Fruit fly (Drosophila melanogaster) whole organism, embryonic: Measurements from ENCODE around the gene CG5326.

Experiments
- Abd-B ChIP-seq: fragments of 200-800 bp; sonication (Bioruptor generic); optimal IDR thresholded peaks from 2 replicates; lab custom pipeline; 2018; ENCODE audit warnings: missing biosample characterization, mild to moderate bottlenecking, missing genetic modification characterization, moderate library complexity
- Adf1 ChIP-seq: fragments of 200-800 bp; sonication (Bioruptor generic); IDR thresholded peaks from 2 replicates; pipeline ENCODE4 v1.3.6; 2022; ENCODE audit warnings: missing biosample characterization, missing genetic modification characterization
- Atf6 ChIP-seq: fragments of 200-800 bp; sonication (Bioruptor generic); IDR thresholded peaks from 2 replicates; pipeline ENCODE4 v1.3.6; 2022; ENCODE audit warnings: missing biosample characterization, missing genetic modification characterization
- C15 ChIP-seq: fragments of 200-800 bp; sonication (Bioruptor generic); IDR thresholded peaks from 3 replicates; pipeline ENCODE4 v1.3.6; 2022; ENCODE audit warnings: missing biosample characterization, missing genetic modification characterization
- CG10267 ChIP-seq: fragments of 200-800 bp; sonication (Bioruptor generic); optimal IDR thresholded peaks from 2 replicates; lab custom pipeline; 2018; ENCODE audit warnings: missing biosample characterization, mild to moderate bottlenecking, missing genetic modification characterization, moderate library complexity
- CG11398 ChIP-seq: fragments of 200-800 bp; sonication (Bioruptor generic); optimal IDR thresholded peaks from 2 replicates; lab custom pipeline; 2016; ENCODE audit warnings: missing biosample characterization, missing genetic modification characterization
- CG11560 ChIP-seq: fragments of 200-800 bp; sonication (Bioruptor generic); IDR thresholded peaks from 3 replicates; pipeline ENCODE4 v1.3.6; 2022; ENCODE audit warnings: missing biosample characterization, missing genetic modification characterization
- CG13287 ChIP-seq: fragments of 200-800 bp; sonication (Bioruptor generic); IDR thresholded peaks from 2 replicates; pipeline ENCODE4 v1.3.6; 2022; ENCODE audit warnings: missing biosample characterization, missing genetic modification characterization; ENCODE audit not compliant: partially characterized antibody
- CG16779 ChIP-seq: fragments of 200-800 bp; sonication (Bioruptor generic); IDR thresholded peaks from 2 replicates; pipeline ENCODE4 v1.3.6; 2022; ENCODE audit warnings: missing biosample characterization, missing genetic modification characterization
- CG17612 ChIP-seq: fragments of 200-800 bp; sonication (Bioruptor generic); IDR thresholded peaks from 2 replicates; pipeline ENCODE4 v1.3.6; 2022; ENCODE audit warnings: missing biosample characterization, missing genetic modification characterization
- CG17912 ChIP-seq: fragments of 200-800 bp; sonication (Bioruptor generic); optimal IDR thresholded peaks from 2 replicates; lab custom pipeline; 2018; ENCODE audit warnings: missing biosample characterization, mild to moderate bottlenecking, missing genetic modification characterization
- CG18599 ChIP-seq: fragments of 200-800 bp; sonication (Bioruptor generic); optimal IDR thresholded peaks from 3 replicates; lab custom pipeline; 2017; ENCODE audit warnings: missing biosample characterization, missing genetic modification characterization, mild to moderate bottlenecking, moderate library complexity, missing genetic modification reagents
- CG34422 ChIP-seq: fragments of 200-800 bp; sonication (Bioruptor generic); IDR thresholded peaks from 3 replicates; pipeline ENCODE4 v1.3.6; 2022; ENCODE audit warnings: missing biosample characterization, missing genetic modification characterization
- CG4282 ChIP-seq: fragments of 200-800 bp; sonication (Bioruptor generic); optimal IDR thresholded peaks from 2 replicates; lab custom pipeline; 2016; ENCODE audit warnings: missing biosample characterization, missing genetic modification characterization
- CG6765 ChIP-seq: fragments of 200-800 bp; sonication (Bioruptor generic); optimal IDR thresholded peaks from 3 replicates; lab custom pipeline; 2017; ENCODE audit warnings: missing biosample characterization, mild to moderate bottlenecking, missing genetic modification characterization
- CG6813 ChIP-seq: fragments of 200-800 bp; sonication (Bioruptor generic); optimal IDR thresholded peaks from 2 replicates; lab custom pipeline; 2017; ENCODE audit warnings: missing biosample characterization, missing genetic modification characterization, mild to moderate bottlenecking, moderate library complexity, missing genetic modification reagents
- CG9932 ChIP-seq: fragments of 200-800 bp; sonication (Bioruptor generic); IDR thresholded peaks from 2 replicates; pipeline ENCODE4 v1.3.6; 2022; ENCODE audit warnings: missing biosample characterization, missing genetic modification characterization
- Deaf1 ChIP-seq: fragments of 200-800 bp; optimal IDR thresholded peaks from 3 replicates; lab custom pipeline; 2019; ENCODE audit warnings: missing biosample characterization, mild to moderate bottlenecking, missing genetic modification characterization, moderate library complexity
- Ets97D ChIP-seq: fragments of 200-800 bp; sonication (Bioruptor generic); optimal IDR thresholded peaks from 3 replicates; lab custom pipeline; 2016; ENCODE audit warnings: missing biosample characterization, missing genetic modification characterization
- H15 ChIP-seq: fragments of 200-800 bp; sonication (Bioruptor generic); IDR thresholded peaks from 3 replicates; pipeline ENCODE4 v1.3.6; 2022; ENCODE audit warnings: missing biosample characterization, missing genetic modification characterization
- HmgD ChIP-seq: fragments of 200-800 bp; sonication (Bioruptor generic); optimal IDR thresholded peaks from 3 replicates; lab custom pipeline; 2016; ENCODE audit warnings: missing biosample characterization, missing genetic modification characterization
- Mes4 ChIP-seq: fragments of 200-800 bp; sonication (Bioruptor generic); optimal IDR thresholded peaks from 2 replicates; lab custom pipeline; 2016; ENCODE audit warnings: missing biosample characterization, missing genetic modification characterization
- Sry-β ChIP-seq: fragments of 200-800 bp; sonication (Bioruptor generic); optimal IDR thresholded peaks from 2 replicates; lab custom pipeline; 2018; ENCODE audit warnings: missing biosample characterization, mild to moderate bottlenecking, missing genetic modification characterization, moderate library complexity
- Trl ChIP-seq, 3 experiments: fragments of >200 bp in 2 of 3; fragments of 200-800 bp in 1 of 3; sonication (Bioruptor generic) in 1 of 3; optimal IDR thresholded peaks; 2 replicates in 1 of 3; 3 replicates in 2 of 3; lab custom pipeline; 2016 to 2017; ENCODE audit warnings: missing biosample characterization in 1 of 3, missing genetic modification characterization in 1 of 3
- Xrp1 ChIP-seq: fragments of 200-800 bp; sonication (Bioruptor generic); IDR thresholded peaks from 2 replicates; pipeline ENCODE4 v1.3.6; 2022; ENCODE audit warnings: missing biosample characterization, missing genetic modification characterization
- ato ChIP-seq: fragments of 200-800 bp; sonication (Bioruptor generic); IDR thresholded peaks from 2 replicates; pipeline ENCODE4 v1.3.6; 2022; ENCODE audit warnings: missing biosample characterization, missing genetic modification characterization; ENCODE audit not compliant: partially characterized antibody
- chinmo ChIP-seq: fragments of 200-800 bp; sonication (Bioruptor generic); IDR thresholded peaks from 4 replicates; pipeline ENCODE4 v1.3.6; 2022; ENCODE audit warnings: missing biosample characterization, missing genetic modification characterization; ENCODE audit not compliant: partially characterized antibody
- dmrt99B ChIP-seq: fragments of 200-800 bp; sonication (Bioruptor generic); optimal IDR thresholded peaks from 2 replicates; lab custom pipeline; 2018; ENCODE audit warnings: missing biosample characterization, mild to moderate bottlenecking, missing genetic modification characterization, moderate library complexity
- ewg ChIP-seq: fragments of 200-800 bp; sonication (Bioruptor generic); optimal IDR thresholded peaks from 3 replicates; lab custom pipeline; 2017; ENCODE audit warnings: mild to moderate bottlenecking, missing biosample characterization, missing genetic modification reagents, missing genetic modification characterization
- ftz-f1 ChIP-seq: fragments of 200-800 bp; sonication (Bioruptor generic); optimal IDR thresholded peaks from 2 replicates; lab custom pipeline; 2016; ENCODE audit warnings: missing biosample characterization, missing genetic modification characterization
- gem ChIP-seq: fragments of 200-800 bp; sonication (Bioruptor generic); optimal IDR thresholded peaks from 2 replicates; lab custom pipeline; 2019; ENCODE audit warnings: missing biosample characterization, mild to moderate bottlenecking, missing genetic modification characterization, moderate library complexity
- grau ChIP-seq: fragments of 200-800 bp; optimal IDR thresholded peaks from 3 replicates; lab custom pipeline; 2019; ENCODE audit warnings: missing biosample characterization, mild to moderate bottlenecking, missing genetic modification characterization, moderate library complexity
- gsb ChIP-seq: fragments of 200-800 bp; sonication (Bioruptor generic); IDR thresholded peaks from 2 replicates; pipeline ENCODE4 v1.3.6; 2022; ENCODE audit warnings: missing biosample characterization, missing genetic modification characterization
- ham ChIP-seq: fragments of 200-800 bp; sonication (Bioruptor generic); IDR thresholded peaks from 2 replicates; pipeline ENCODE4 v1.3.6; 2022; ENCODE audit warnings: missing biosample characterization, missing genetic modification characterization
- ind ChIP-seq: fragments of 200-800 bp; sonication (Bioruptor generic); optimal IDR thresholded peaks from 3 replicates; lab custom pipeline; 2016; ENCODE audit warnings: missing biosample characterization, missing genetic modification characterization
- jumu ChIP-seq: fragments of 200-800 bp; sonication (Bioruptor generic); optimal IDR thresholded peaks from 3 replicates; lab custom pipeline; 2016; ENCODE audit warnings: missing biosample characterization, missing genetic modification characterization
- ken ChIP-seq: fragments of 200-800 bp; sonication (Bioruptor generic); IDR thresholded peaks from 3 replicates; pipeline ENCODE4 v1.3.6; 2022; ENCODE audit warnings: missing biosample characterization, missing genetic modification characterization
- lilli ChIP-seq: fragments of 200-800 bp; sonication (Bioruptor generic); optimal IDR thresholded peaks from 3 replicates; lab custom pipeline; 2016; ENCODE audit warnings: missing biosample characterization, missing genetic modification characterization
- mam ChIP-seq: fragments of 200-800 bp; sonication (Bioruptor generic); optimal IDR thresholded peaks from 3 replicates; lab custom pipeline; 2016; ENCODE audit warnings: missing biosample characterization, missing genetic modification characterization
- otp ChIP-seq: fragments of 200-800 bp; sonication (Bioruptor generic); IDR thresholded peaks from 3 replicates; pipeline ENCODE4, ENCODE4 v1.3.6; 2022; ENCODE audit warnings: missing biosample characterization, missing genetic modification characterization
- repo ChIP-seq: fragments of 200-800 bp; sonication (Bioruptor generic); optimal IDR thresholded peaks from 2 replicates; lab custom pipeline; 2016; ENCODE audit warnings: missing biosample characterization, missing genetic modification characterization
- row ChIP-seq: fragments of 200-800 bp; sonication (Bioruptor generic); IDR thresholded peaks from 3 replicates; pipeline ENCODE4 v1.3.6; 2022; ENCODE audit warnings: missing biosample characterization, missing genetic modification characterization
- salm ChIP-seq: fragments of 200-800 bp; sonication (Bioruptor generic); optimal IDR thresholded peaks from 2 replicates; lab custom pipeline; 2018; ENCODE audit warnings: missing biosample characterization, mild to moderate bottlenecking, missing genetic modification characterization
- slbo ChIP-seq: fragments of 200-800 bp; sonication (Bioruptor generic); IDR thresholded peaks from 2 replicates; pipeline ENCODE4 v1.3.6; 2022; ENCODE audit warnings: missing biosample characterization, missing genetic modification characterization
- sug ChIP-seq: fragments of 200-800 bp; optimal IDR thresholded peaks from 2 replicates; lab custom pipeline; 2019; ENCODE audit warnings: missing biosample characterization, mild to moderate bottlenecking, missing genetic modification characterization, moderate library complexity
- tio ChIP-seq: fragments of 200-800 bp; sonication (Bioruptor generic); optimal IDR thresholded peaks from 2 replicates; lab custom pipeline; 2017; ENCODE audit warnings: missing biosample characterization, missing genetic modification characterization, inconsistent platforms
- trem ChIP-seq: fragments of 200-800 bp; optimal IDR thresholded peaks from 3 replicates; lab custom pipeline; 2019; ENCODE audit warnings: missing biosample characterization, mild to moderate bottlenecking, missing genetic modification characterization, moderate library complexity
- vfl ChIP-seq: fragments of 200-800 bp; sonication (Bioruptor generic); optimal IDR thresholded peaks from 2 replicates; lab custom pipeline; 2016; ENCODE audit warnings: missing biosample characterization, missing genetic modification characterization
- wor ChIP-seq: fragments of 200-800 bp; sonication (Bioruptor generic); IDR thresholded peaks from 2 replicates; pipeline ENCODE4 v1.3.6; 2022; ENCODE audit warnings: missing biosample characterization, missing genetic modification characterization

CG5326 gene

dm6 chr3R:22550306-22550812 lies 10.6 kb upstream of the CG5326 start, which contains the start of gene bond (continued):
- TF ChIP-seq vfl (GFP tag; lab: Kevin White, UChicago) = no peak
- peak; percentile 32 for TF ChIP-seq Deaf1 (tag; lab: Kevin White, UChicago)
- TF ChIP-seq Adf1 (GFP tag; lab: Robert Waterston, UW) = peak; percentile 93
- 0 out of 2 replicates have a peak, but pooled peaks have one; percentile 4 for TF ChIP-seq slbo (GFP tag; lab: Robert Waterston, UW)
- TF ChIP-seq otp (GFP tag; lab: Robert Waterston, UW) = no peak
- TF ChIP-seq tio = no peak
- TF ChIP-seq CG6765 (GFP tag; lab: Kevin White, UChicago) = no peak
- TF ChIP-seq wor = no peak
- no peak for TF ChIP-seq CG11560 (tag; lab: Robert Waterston, UW)
- TF ChIP-seq CG13287 (GFP tag; lab: Robert Waterston, UW) = no peak; the same call in 1 of the 2 replicates
- TF ChIP-seq gsb (GFP tag; lab: Robert Waterston, UW) = 0 out of 2 replicates have a peak, but pooled peaks have one; percentile 19
- no peak for TF ChIP-seq CG18599 (GFP tag; lab: Kevin White, UChicago)
- TF ChIP-seq CG34422 (GFP tag; lab: Robert Waterston, UW) = no peak
- TF ChIP-seq, all 482 proteins: peak for 6

DNA sequence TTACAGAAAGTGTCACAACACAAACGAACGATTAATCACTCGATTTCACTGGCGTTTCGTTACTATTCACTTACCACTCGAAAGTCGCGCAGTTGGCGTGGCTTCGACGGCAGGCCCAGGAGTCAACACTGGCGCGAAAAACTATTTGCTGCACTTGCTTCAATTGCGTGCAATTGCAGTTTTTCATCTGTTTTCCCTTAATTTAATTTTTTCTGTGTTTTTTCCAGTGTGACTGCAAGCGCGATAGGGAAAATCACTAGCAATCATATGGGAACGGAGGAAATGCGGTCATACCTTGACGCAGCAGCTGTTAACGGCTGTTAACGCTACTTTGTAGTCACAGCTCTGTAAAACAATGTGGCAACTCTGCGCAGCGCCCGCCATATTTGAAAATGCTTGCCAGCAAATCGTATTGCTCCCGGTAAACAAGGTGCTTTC lies 7.9 kb upstream of the CG5326 start, which contains the start of gene AdipoR:
AdipoR (minus strand) TSS at position 262 of the 438 bp plus-strand sequence.
- no peak for TF ChIP-seq CG17612
- TF ChIP-seq salm (tag; lab: Kevin White, UChicago) = no peak
- TF ChIP-seq CG16779 (GFP tag; lab: Robert Waterston, UW) = no peak
- TF ChIP-seq Trl (optimal IDR thresholded peaks at IDR 0.05; lab: Kevin White, UChicago) = no peak
- TF ChIP-seq Trl (GFP tag; optimal IDR thresholded peaks at IDR 0.05; lab: Kevin White, UChicago) = peak; percentile 11
- TF ChIP-seq repo (GFP tag; lab: Kevin White, UChicago) = no peak
- peak; percentile 50; the same call in 2 of the 3 replicates for TF ChIP-seq row (GFP tag; lab: Robert Waterston, UW)
- TF ChIP-seq Xrp1 = peak; percentile 23; the same call in 1 of the 2 replicates
- peak; percentile 54; the same call in 1 of the 4 replicates for TF ChIP-seq chinmo (GFP tag; lab: Robert Waterston, UW)
- no peak for TF ChIP-seq jumu (GFP tag; lab: Kevin White, UChicago)
- peak; percentile 42 for TF ChIP-seq sug (tag; lab: Kevin White, UChicago)
- peak; percentile 18 for TF ChIP-seq ftz-f1 (GFP tag; lab: Kevin White, UChicago)
- peak; percentile 3 for TF ChIP-seq CG17912 (GFP tag; lab: Kevin White, UChicago)
- no peak for TF ChIP-seq mam (GFP tag; lab: Kevin White, UChicago)
- TF ChIP-seq CG4282 = peak; percentile 26
- no peak for TF ChIP-seq C15
- peak; percentile 58 for TF ChIP-seq Ets97D (GFP tag; lab: Kevin White, UChicago)
- TF ChIP-seq ind = no peak
- TF ChIP-seq grau = peak; percentile 21
- TF ChIP-seq H15 = no peak
- TF ChIP-seq CG10267 (tag; lab: Kevin White, UChicago) = peak; percentile 56
- no peak for TF ChIP-seq gem (tag; lab: Kevin White, UChicago)
- peak; percentile 3 for TF ChIP-seq CG11398
- no peak for TF ChIP-seq Atf6 (GFP tag; lab: Robert Waterston, UW)
- peak; percentile 33 for TF ChIP-seq HmgD (GFP tag; lab: Kevin White, UChicago)
- TF ChIP-seq ato (GFP tag; lab: Robert Waterston, UW) = 0 out of 2 replicates have a peak, but pooled peaks have one; percentile 41
- TF ChIP-seq ewg (GFP tag; lab: Kevin White, UChicago) = peak; percentile 62
- no peak for TF ChIP-seq Sry-β
- TF ChIP-seq CG9932 (GFP tag; lab: Robert Waterston, UW) = peak; percentile 20; the same call in 1 of the 2 replicates
- peak; percentile 4 for TF ChIP-seq Mes4 (GFP tag; lab: Kevin White, UChicago)
- no peak for TF ChIP-seq ken (GFP tag; lab: Robert Waterston, UW)
- no peak for TF ChIP-seq ham (GFP tag; lab: Robert Waterston, UW)
- no peak for TF ChIP-seq dmrt99B (tag; lab: Kevin White, UChicago)
- TF ChIP-seq lilli (GFP tag; lab: Kevin White, UChicago) = peak; percentile 36
- no peak for TF ChIP-seq CG6813 (GFP tag; lab: Kevin White, UChicago)
- no peak for TF ChIP-seq Abd-B (GFP tag; lab: Kevin White, UChicago)
- TF ChIP-seq trem (tag; lab: Kevin White, UChicago) = peak; percentile 77
- peak; percentile 54 for TF ChIP-seq CG13287 (GFP tag; lab: Robert Waterston, UW)
